Fruit fly (Drosophila melanogaster) whole organism, embryonic: ENCODE measurements around the gene CG13084.

Experiments used
- Aef1 ChIP-seq: fragments of 200-800 bp; sonication (Bioruptor generic); IDR thresholded peaks from 3 replicates; pipeline ENCODE4 v1.3.6; 2022; ENCODE audit warnings: missing biosample characterization, missing genetic modification characterization
- Antp ChIP-seq: fragments of 200-800 bp; sonication (Bioruptor generic); optimal IDR thresholded peaks from 3 replicates; lab custom pipeline; 2016; ENCODE audit warnings: missing biosample characterization, missing genetic modification characterization
- Blimp-1 ChIP-seq: fragments of 200-800 bp; sonication (Bioruptor generic); optimal IDR thresholded peaks from 3 replicates; lab custom pipeline; 2018; ENCODE audit warnings: missing biosample characterization, missing genetic modification characterization, mild to moderate bottlenecking, moderate library complexity, missing genetic modification reagents
- Bteb2 ChIP-seq: fragments of 200-800 bp; sonication (Bioruptor generic); optimal IDR thresholded peaks from 2 replicates; lab custom pipeline; 2016; ENCODE audit warnings: missing biosample characterization, missing genetic modification characterization
- CG1024 ChIP-seq: fragments of 200-800 bp; sonication (Bioruptor generic); IDR thresholded peaks from 2 replicates; pipeline ENCODE4 v1.3.6; 2022; ENCODE audit warnings: missing biosample characterization, missing genetic modification characterization
- CG10979 ChIP-seq: fragments of 200-800 bp; sonication (Bioruptor generic); optimal IDR thresholded peaks from 2 replicates; lab custom pipeline; 2018; ENCODE audit warnings: missing biosample characterization, mild to moderate bottlenecking, missing genetic modification characterization, moderate library complexity
- CG12236 ChIP-seq: fragments of 200-800 bp; sonication (Bioruptor generic); optimal IDR thresholded peaks from 2 replicates; lab custom pipeline; 2016; ENCODE audit warnings: missing biosample characterization, missing genetic modification characterization
- CG12769 ChIP-seq: fragments of 200-800 bp; sonication (Bioruptor generic); optimal IDR thresholded peaks from 2 replicates; lab custom pipeline; 2019; ENCODE audit warnings: missing biosample characterization, mild to moderate bottlenecking, missing genetic modification characterization, moderate library complexity
- CG13894 ChIP-seq: fragments of 200-800 bp; sonication (Bioruptor generic); optimal IDR thresholded peaks from 3 replicates; lab custom pipeline; 2018; ENCODE audit warnings: missing biosample characterization, mild to moderate bottlenecking, missing genetic modification characterization, moderate library complexity
- CG14710 ChIP-seq: fragments of 200-800 bp; sonication (Bioruptor generic); optimal IDR thresholded peaks from 3 replicates; lab custom pipeline; 2019; ENCODE audit warnings: missing biosample characterization, mild to moderate bottlenecking, missing genetic modification characterization, moderate library complexity
- CG14965 ChIP-seq: fragments of 200-800 bp; sonication (Bioruptor generic); optimal IDR thresholded peaks from 2 replicates; lab custom pipeline; 2016; ENCODE audit warnings: missing biosample characterization, missing genetic modification characterization, borderline replicate concordance
- CG16813 ChIP-seq: fragments of 200-800 bp; sonication (Bioruptor generic); IDR thresholded peaks from 3 replicates; pipeline ENCODE4 v1.3.6; 2022; ENCODE audit warnings: missing biosample characterization, missing genetic modification characterization; ENCODE audit not compliant: partially characterized antibody
- CG1832 ChIP-seq: fragments of 200-800 bp; sonication (Bioruptor generic); optimal IDR thresholded peaks from 2 replicates; lab custom pipeline; 2017; ENCODE audit warnings: missing biosample characterization, mild to moderate bottlenecking, missing genetic modification characterization, inconsistent platforms
- CG31365 ChIP-seq: fragments of 200-800 bp; sonication (Bioruptor generic); optimal IDR thresholded peaks from 2 replicates; lab custom pipeline; 2018; ENCODE audit warnings: missing biosample characterization, mild to moderate bottlenecking, missing genetic modification characterization
- CG4617 ChIP-seq: fragments of 200-800 bp; sonication (Bioruptor generic); optimal IDR thresholded peaks from 3 replicates; lab custom pipeline; 2016; ENCODE audit warnings: missing biosample characterization, missing genetic modification characterization, borderline replicate concordance
- CG6765 ChIP-seq: fragments of 200-800 bp; sonication (Bioruptor generic); optimal IDR thresholded peaks from 3 replicates; lab custom pipeline; 2017; ENCODE audit warnings: missing biosample characterization, mild to moderate bottlenecking, missing genetic modification characterization
- CG6791 ChIP-seq: fragments of 200-800 bp; sonication (Bioruptor generic); IDR thresholded peaks from 3 replicates; pipeline ENCODE4 v1.3.6; 2022; ENCODE audit warnings: missing biosample characterization, missing genetic modification characterization; ENCODE audit not compliant: partially characterized antibody
- CG7839 ChIP-seq: fragments of 200-800 bp; sonication (Bioruptor generic); optimal IDR thresholded peaks from 3 replicates; lab custom pipeline; 2018; ENCODE audit warnings: missing biosample characterization, mild to moderate bottlenecking, missing genetic modification characterization, moderate library complexity
- CG8478 ChIP-seq: fragments of >200 bp; optimal IDR thresholded peaks from 2 replicates; lab custom pipeline; 2018
- CoRest ChIP-seq: fragments of 200-800 bp; sonication (Bioruptor generic); optimal IDR thresholded peaks from 3 replicates; lab custom pipeline; 2018; ENCODE audit warnings: missing biosample characterization, mild to moderate bottlenecking, missing genetic modification characterization, moderate library complexity
- CrebB ChIP-seq: fragments of 200-800 bp; sonication (Bioruptor generic); optimal IDR thresholded peaks from 3 replicates; lab custom pipeline; 2018; ENCODE audit warnings: missing biosample characterization, mild to moderate bottlenecking, missing genetic modification characterization
- D19A ChIP-seq: fragments of 200-800 bp; optimal IDR thresholded peaks from 3 replicates; lab custom pipeline; 2019; ENCODE audit warnings: missing biosample characterization, mild to moderate bottlenecking, missing genetic modification characterization, moderate library complexity
- Ets97D ChIP-seq: fragments of 200-800 bp; sonication (Bioruptor generic); optimal IDR thresholded peaks from 3 replicates; lab custom pipeline; 2016; ENCODE audit warnings: missing biosample characterization, missing genetic modification characterization
- Gsc ChIP-seq: fragments of 200-800 bp; sonication (Bioruptor generic); IDR thresholded peaks from 2 replicates; pipeline ENCODE4 v1.3.6; 2022; ENCODE audit warnings: missing biosample characterization, missing genetic modification characterization
- H2.0 ChIP-seq: fragments of 200-800 bp; sonication (Bioruptor generic); IDR thresholded peaks from 2 replicates; pipeline ENCODE4 v1.3.6; 2022; ENCODE audit warnings: missing biosample characterization, missing genetic modification characterization
- HLH3B ChIP-seq: fragments of 200-800 bp; sonication (Bioruptor generic); IDR thresholded peaks from 2 replicates; pipeline ENCODE4 v1.3.6; 2022; ENCODE audit warnings: missing biosample characterization, missing genetic modification characterization
- Mrtf ChIP-seq: fragments of 200-800 bp; sonication (Bioruptor generic); IDR thresholded peaks from 3 replicates; pipeline ENCODE4 v1.3.6; 2022; ENCODE audit warnings: missing biosample characterization, missing genetic modification characterization
- Oaz ChIP-seq: fragments of 200-800 bp; sonication (Bioruptor generic); IDR thresholded peaks from 2 replicates; pipeline ENCODE4 v1.3.6; 2022; ENCODE audit warnings: missing biosample characterization, missing genetic modification characterization
- YL-1 ChIP-seq: fragments of 200-800 bp; sonication (Bioruptor generic); optimal IDR thresholded peaks from 3 replicates; lab custom pipeline; 2017; ENCODE audit warnings: missing biosample characterization, mild to moderate bottlenecking, missing genetic modification characterization
- crp ChIP-seq, 2 experiments: fragments of 200-800 bp; sonication (Bioruptor generic); optimal IDR thresholded peaks; 2 replicates in 1 of 2; 3 replicates in 1 of 2; lab custom pipeline; 2017; ENCODE audit warnings: missing biosample characterization in 2 of 2, missing genetic modification characterization in 2 of 2, mild to moderate bottlenecking in 1 of 2, moderate library complexity in 1 of 2
- dmrt11E ChIP-seq: fragments of 200-800 bp; sonication (Bioruptor generic); optimal IDR thresholded peaks from 3 replicates; lab custom pipeline; 2018; ENCODE audit warnings: missing biosample characterization, mild to moderate bottlenecking, missing genetic modification characterization, moderate library complexity
- fd64A ChIP-seq: fragments of 200-800 bp; sonication (Bioruptor generic); optimal IDR thresholded peaks from 3 replicates; lab custom pipeline; 2018; ENCODE audit warnings: missing biosample characterization, mild to moderate bottlenecking, missing genetic modification characterization
- gem ChIP-seq: fragments of 200-800 bp; sonication (Bioruptor generic); optimal IDR thresholded peaks from 2 replicates; lab custom pipeline; 2019; ENCODE audit warnings: missing biosample characterization, mild to moderate bottlenecking, missing genetic modification characterization, moderate library complexity
- grau ChIP-seq: fragments of 200-800 bp; optimal IDR thresholded peaks from 3 replicates; lab custom pipeline; 2019; ENCODE audit warnings: missing biosample characterization, mild to moderate bottlenecking, missing genetic modification characterization, moderate library complexity
- gsb ChIP-seq: fragments of 200-800 bp; sonication (Bioruptor generic); IDR thresholded peaks from 2 replicates; pipeline ENCODE4 v1.3.6; 2022; ENCODE audit warnings: missing biosample characterization, missing genetic modification characterization
- gsb-n ChIP-seq: fragments of 200-800 bp; sonication (Bioruptor generic); optimal IDR thresholded peaks from 3 replicates; lab custom pipeline; 2018; ENCODE audit warnings: missing biosample characterization, mild to moderate bottlenecking, missing genetic modification characterization
- ham ChIP-seq: fragments of 200-800 bp; sonication (Bioruptor generic); IDR thresholded peaks from 2 replicates; pipeline ENCODE4 v1.3.6; 2022; ENCODE audit warnings: missing biosample characterization, missing genetic modification characterization
- hb ChIP-seq: fragments of 200-800 bp; sonication (Bioruptor generic); IDR thresholded peaks from 3 replicates; pipeline ENCODE4 v1.3.6; 2022; ENCODE audit warnings: missing biosample characterization, missing genetic modification characterization; ENCODE audit not compliant: partially characterized antibody
- kah ChIP-seq: fragments of 200-800 bp; sonication (Bioruptor generic); optimal IDR thresholded peaks from 2 replicates; lab custom pipeline; 2018; ENCODE audit warnings: missing biosample characterization, mild to moderate bottlenecking, missing genetic modification characterization
- lola ChIP-seq, 3 experiments: fragments of >200 bp in 2 of 3; fragments of 200-800 bp in 1 of 3; sonication (Bioruptor generic) in 1 of 3; optimal IDR thresholded peaks; 2 replicates each; lab custom pipeline; 2017 to 2019; ENCODE audit warnings: missing biosample characterization in 3 of 3, missing genetic modification characterization in 3 of 3, mild to moderate bottlenecking in 1 of 3, moderate library complexity in 1 of 3
- oc ChIP-seq: fragments of 200-800 bp; sonication (Bioruptor generic); optimal IDR thresholded peaks from 2 replicates; lab custom pipeline; 2018; ENCODE audit warnings: missing biosample characterization, mild to moderate bottlenecking, missing genetic modification characterization, moderate library complexity
- p53 ChIP-seq: fragments of 200-800 bp; sonication (Bioruptor generic); optimal IDR thresholded peaks from 2 replicates; lab custom pipeline; 2016; ENCODE audit warnings: missing biosample characterization, missing genetic modification characterization
- phol ChIP-seq: fragments of 200-800 bp; sonication (Bioruptor generic); optimal IDR thresholded peaks from 3 replicates; lab custom pipeline; 2018; ENCODE audit warnings: missing biosample characterization, mild to moderate bottlenecking, missing genetic modification characterization, moderate library complexity
- sd ChIP-seq: fragments of 200-800 bp; sonication (Bioruptor generic); optimal IDR thresholded peaks from 3 replicates; lab custom pipeline; 2018; ENCODE audit warnings: missing biosample characterization, mild to moderate bottlenecking, missing genetic modification characterization, moderate library complexity
- slp2 ChIP-seq: fragments of 200-800 bp; sonication (Bioruptor generic); optimal IDR thresholded peaks from 2 replicates; lab custom pipeline; 2016; ENCODE audit warnings: missing biosample characterization, missing genetic modification characterization
- tin ChIP-seq: fragments of 200-800 bp; sonication (Bioruptor generic); optimal IDR thresholded peaks from 3 replicates; lab custom pipeline; 2016; ENCODE audit warnings: missing biosample characterization, missing genetic modification characterization
- wek ChIP-seq: fragments of 200-800 bp; sonication (Bioruptor generic); optimal IDR thresholded peaks from 3 replicates; lab custom pipeline; 2018; ENCODE audit warnings: missing biosample characterization, mild to moderate bottlenecking, missing genetic modification characterization, moderate library complexity
- zen ChIP-seq: fragments of 200-800 bp; sonication (Bioruptor generic); optimal IDR thresholded peaks from 3 replicates; lab custom pipeline; 2018; ENCODE audit warnings: missing biosample characterization, mild to moderate bottlenecking, missing genetic modification characterization, moderate library complexity

Gene CG13084

DNA sequence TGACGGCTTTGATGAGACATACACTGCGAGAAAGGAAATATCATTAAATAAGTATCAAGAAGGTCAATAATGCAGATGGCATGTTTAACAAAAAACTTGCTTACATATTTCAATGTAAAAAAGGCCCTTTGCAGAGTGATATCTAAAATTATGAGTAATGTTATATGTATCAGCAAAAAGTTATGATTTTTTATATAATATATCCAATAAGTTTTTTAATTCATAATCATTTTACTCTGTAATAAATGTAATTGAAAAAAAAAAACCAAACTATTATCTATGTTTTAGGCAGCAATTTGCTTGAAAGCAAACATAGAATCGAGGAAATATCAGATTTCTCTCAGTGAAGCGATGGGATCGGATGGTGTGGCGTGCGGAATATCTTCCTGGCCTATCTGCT is 15.0 kb upstream of the CG13084 start (continued):
- TF ChIP-seq CG7839: peak; percentile 28
- TF ChIP-seq kah (GFP tag; lab: Kevin White, UChicago): no peak
- peak; percentile 34 for TF ChIP-seq phol
- no peak for TF ChIP-seq grau (tag; lab: Kevin White, UChicago)
- no peak for TF ChIP-seq crp (GFP tag; optimal IDR thresholded peaks at IDR 0.05; lab: Kevin White, UChicago)
- TF ChIP-seq Blimp-1 (GFP tag; lab: Kevin White, UChicago): peak; percentile 7
- peak; percentile 7 for TF ChIP-seq D19A (tag; lab: Kevin White, UChicago)
- peak; percentile 37 for TF ChIP-seq CG14710 (tag; lab: Kevin White, UChicago)
- TF ChIP-seq lola (GFP tag; optimal IDR thresholded peaks at IDR 0.05; lab: Kevin White, UChicago): peak in 1 of 3 experiments; percentile 48
- peak; percentile 44 for TF ChIP-seq dmrt11E
- TF ChIP-seq CG10979 (tag; lab: Kevin White, UChicago): peak; percentile 54

- TF ChIP-seq wek (no peak), slp2 (GFP tag; lab: Kevin White, UChicago) (no peak), p53 (GFP tag; lab: Kevin White, UChicago) (no peak), gem (tag; lab: Kevin White, UChicago) (no peak), Gsc (no peak), CG1024 (GFP tag; lab: Robert Waterston, UW) (no peak), CG8478 (lab: Kevin White, UChicago) (no peak), Bteb2 (GFP tag; lab: Kevin White, UChicago) (no peak), CG16813 (GFP tag; lab: Robert Waterston, UW) (no peak), gsb (GFP tag; lab: Robert Waterston, UW) (no peak), CG14965 (no peak), CrebB (tag; lab: Kevin White, UChicago) (no peak), oc (tag; lab: Kevin White, UChicago) (no peak), CoRest (tag; lab: Kevin White, UChicago) (no peak), Mrtf (GFP tag; lab: Robert Waterston, UW) (no peak), CG12769 (tag; lab: Kevin White, UChicago) (no peak), Antp (GFP tag; lab: Kevin White, UChicago) (no peak), zen (tag; lab: Kevin White, UChicago) (no peak), CG12236 (no peak), sd (tag; lab: Kevin White, UChicago) (no peak)
Measured at dm6 chr2L:19472256-19472655, 12.5 kb upstream of the CG13084 start.

dm6 chr2L:19473397-19474009 is 11.2 kb upstream of the CG13084 start:
- TF ChIP-seq CG4617 (no peak), Aef1 (GFP tag; lab: Robert Waterston, UW) (no peak), ham (GFP tag; lab: Robert Waterston, UW) (no peak), fd64A (GFP tag; lab: Kevin White, UChicago) (no peak), H2.0 (GFP tag; lab: Robert Waterston, UW) (no peak), Oaz (GFP tag; lab: Robert Waterston, UW) (no peak), CG6765 (GFP tag; lab: Kevin White, UChicago) (no peak), gsb-n (tag; lab: Kevin White, UChicago) (no peak), tin (GFP tag; lab: Kevin White, UChicago) (no peak), hb (GFP tag; lab: Robert Waterston, UW) (no peak), CG13894 (no peak), YL-1 (no peak), CG31365 (no peak), CG6791 (GFP tag; lab: Robert Waterston, UW) (no peak), Ets97D (no peak), CG1832 (no peak), zen (tag; lab: Kevin White, UChicago) (no peak), HLH3B (no peak)
